Worm (Caenorhabditis elegans) whole organism, L4/young adult: Measurements from ENCODE around the gene ZK662.6.

Experiments used
- W03F9.2 ChIP-seq: fragments of 150-350 bp; optimal IDR thresholded peaks from 2 replicates; lab custom pipeline; 2014; ENCODE audit warnings: missing biosample characterization, missing genetic modification characterization
- dao-5 ChIP-seq: sonication (generic microtip); optimal IDR thresholded peaks from 2 replicates; lab custom pipeline; 2016; ENCODE audit warnings: missing genotype, missing genetic modification characterization, moderate library complexity, missing compliant biosample characterization
- him-1 ChIP-seq: sonication (generic microtip); optimal IDR thresholded peaks from 2 replicates; lab custom pipeline; 2016; ENCODE audit warnings: missing genotype, missing genetic modification reagents, missing genetic modification characterization, missing compliant biosample characterization

ce11 chrX:15707913-15708312 is 10.5 kb upstream of the ZK662.6 start, which contains the start of gene nhr-48:
- TF ChIP-seq dao-5 (tag; lab: Kevin White, UChicago) (no peak), him-1 (tag; lab: Kevin White, UChicago) (no peak), W03F9.2 (no peak)
